Fruit fly (Drosophila melanogaster) whole organism, embryonic: ENCODE results near the gene Grip75.

Experiments used
- Aef1 ChIP-seq: fragments of 200-800 bp; sonication (Bioruptor generic); IDR thresholded peaks from 3 replicates; pipeline ENCODE4 v1.3.6; 2022; ENCODE audit warnings: missing biosample characterization, missing genetic modification characterization
- Asciz ChIP-seq: fragments of 200-800 bp; sonication (Bioruptor generic); optimal IDR thresholded peaks from 2 replicates; lab custom pipeline; 2017; ENCODE audit warnings: missing biosample characterization, mild to moderate bottlenecking, missing genetic modification characterization, missing genetic modification reagents
- B-H1 ChIP-seq: fragments of 200-800 bp; sonication (Bioruptor generic); IDR thresholded peaks from 3 replicates; pipeline ENCODE4 v1.3.6; 2022; ENCODE audit warnings: missing biosample characterization, missing genetic modification characterization
- CG10979 ChIP-seq: fragments of 200-800 bp; sonication (Bioruptor generic); optimal IDR thresholded peaks from 2 replicates; lab custom pipeline; 2018; ENCODE audit warnings: missing biosample characterization, mild to moderate bottlenecking, missing genetic modification characterization, moderate library complexity
- CG11456 ChIP-seq: fragments of 200-800 bp; sonication (Bioruptor generic); IDR thresholded peaks from 3 replicates; pipeline ENCODE4 v1.3.6; 2022; ENCODE audit warnings: missing biosample characterization, missing genetic modification characterization
- CG12071 ChIP-seq: fragments of 200-800 bp; sonication (Bioruptor generic); optimal IDR thresholded peaks from 3 replicates; lab custom pipeline; 2018; ENCODE audit warnings: missing biosample characterization, mild to moderate bottlenecking, missing genetic modification characterization
- CG12219 ChIP-seq: fragments of 200-800 bp; sonication (Bioruptor generic); optimal IDR thresholded peaks from 3 replicates; lab custom pipeline; 2018; ENCODE audit warnings: missing biosample characterization, mild to moderate bottlenecking, missing genetic modification characterization
- CG13296 ChIP-seq: fragments of 200-800 bp; sonication (Bioruptor generic); optimal IDR thresholded peaks from 3 replicates; lab custom pipeline; 2018; ENCODE audit warnings: missing biosample characterization, mild to moderate bottlenecking, missing genetic modification characterization
- CG14014 ChIP-seq: fragments of 200-800 bp; sonication (Bioruptor generic); IDR thresholded peaks from 2 replicates; pipeline ENCODE4 v1.3.6; 2022; ENCODE audit warnings: missing biosample characterization, missing genetic modification characterization
- CG15514 ChIP-seq: fragments of 200-800 bp; sonication (Bioruptor generic); optimal IDR thresholded peaks from 3 replicates; lab custom pipeline; 2017; ENCODE audit warnings: missing biosample characterization, missing genetic modification characterization, mild to moderate bottlenecking, moderate library complexity, missing genetic modification reagents
- CG1603 ChIP-seq: fragments of 200-800 bp; sonication (Bioruptor generic); optimal IDR thresholded peaks from 2 replicates; lab custom pipeline; 2019; ENCODE audit warnings: missing biosample characterization, mild to moderate bottlenecking, missing genetic modification characterization, moderate library complexity
- CG1647 ChIP-seq: fragments of 200-800 bp; sonication (Bioruptor generic); optimal IDR thresholded peaks from 3 replicates; lab custom pipeline; 2016; ENCODE audit warnings: missing biosample characterization, missing genetic modification characterization
- CG16813 ChIP-seq: fragments of 200-800 bp; sonication (Bioruptor generic); IDR thresholded peaks from 3 replicates; pipeline ENCODE4 v1.3.6; 2022; ENCODE audit warnings: missing biosample characterization, missing genetic modification characterization; ENCODE audit not compliant: partially characterized antibody
- CG32767 ChIP-seq: fragments of 200-800 bp; sonication (Bioruptor generic); IDR thresholded peaks from 2 replicates; pipeline ENCODE4 v1.3.6; 2022; ENCODE audit warnings: missing biosample characterization, missing genetic modification characterization
- CG3726 ChIP-seq: fragments of 200-800 bp; sonication (Bioruptor generic); IDR thresholded peaks from 3 replicates; pipeline ENCODE4, ENCODE4 v1.3.6; 2022; ENCODE audit warnings: missing biosample characterization, missing genetic modification characterization
- CG4360 ChIP-seq: fragments of 200-800 bp; sonication (Bioruptor generic); IDR thresholded peaks from 2 replicates; pipeline ENCODE4 v1.3.6; 2022; ENCODE audit warnings: missing biosample characterization, missing genetic modification characterization
- CG6765 ChIP-seq: fragments of 200-800 bp; sonication (Bioruptor generic); optimal IDR thresholded peaks from 3 replicates; lab custom pipeline; 2017; ENCODE audit warnings: missing biosample characterization, mild to moderate bottlenecking, missing genetic modification characterization
- CG6791 ChIP-seq: fragments of 200-800 bp; sonication (Bioruptor generic); IDR thresholded peaks from 3 replicates; pipeline ENCODE4 v1.3.6; 2022; ENCODE audit warnings: missing biosample characterization, missing genetic modification characterization; ENCODE audit not compliant: partially characterized antibody
- CHES-1-like ChIP-seq: fragments of 200-800 bp; sonication (Bioruptor generic); optimal IDR thresholded peaks from 2 replicates; lab custom pipeline; 2016; ENCODE audit warnings: missing biosample characterization, missing genetic modification characterization
- CTCF ChIP-seq: fragments of 200-800 bp; sonication (Bioruptor generic); optimal IDR thresholded peaks from 2 replicates; lab custom pipeline; 2017; ENCODE audit warnings: missing biosample characterization, mild to moderate bottlenecking, missing genetic modification characterization, moderate library complexity
- Deaf1 ChIP-seq: fragments of 200-800 bp; optimal IDR thresholded peaks from 3 replicates; lab custom pipeline; 2019; ENCODE audit warnings: missing biosample characterization, mild to moderate bottlenecking, missing genetic modification characterization, moderate library complexity
- E2f2 ChIP-seq: fragments of 200-800 bp; sonication (Bioruptor generic); IDR thresholded peaks from 2 replicates; pipeline ENCODE4 v1.3.6; 2022; ENCODE audit warnings: missing biosample characterization, missing genetic modification characterization
- H15 ChIP-seq: fragments of 200-800 bp; sonication (Bioruptor generic); IDR thresholded peaks from 3 replicates; pipeline ENCODE4 v1.3.6; 2022; ENCODE audit warnings: missing biosample characterization, missing genetic modification characterization
- H2.0 ChIP-seq: fragments of 200-800 bp; sonication (Bioruptor generic); IDR thresholded peaks from 2 replicates; pipeline ENCODE4 v1.3.6; 2022; ENCODE audit warnings: missing biosample characterization, missing genetic modification characterization
- HLH54F ChIP-seq: fragments of 200-800 bp; sonication (Bioruptor generic); optimal IDR thresholded peaks from 3 replicates; lab custom pipeline; 2016; ENCODE audit warnings: missing biosample characterization, missing genetic modification characterization
- Hr39 ChIP-seq: fragments of >200 bp; optimal IDR thresholded peaks from 2 replicates; lab custom pipeline; 2017
- MBD-R2 ChIP-seq: fragments of 200-800 bp; sonication (Bioruptor generic); IDR thresholded peaks from 2 replicates; pipeline ENCODE4 v1.3.6; 2022; ENCODE audit warnings: missing biosample characterization, missing genetic modification characterization
- NfI ChIP-seq: fragments of 200-800 bp; sonication (Bioruptor generic); optimal IDR thresholded peaks from 3 replicates; lab custom pipeline; 2018; ENCODE audit warnings: missing biosample characterization, mild to moderate bottlenecking, missing genetic modification characterization, moderate library complexity
- Oli ChIP-seq: fragments of 200-800 bp; sonication (Bioruptor generic); optimal IDR thresholded peaks from 2 replicates; lab custom pipeline; 2018; ENCODE audit warnings: missing biosample characterization, mild to moderate bottlenecking, missing genetic modification characterization, moderate library complexity
- Sry-β ChIP-seq: fragments of 200-800 bp; sonication (Bioruptor generic); optimal IDR thresholded peaks from 2 replicates; lab custom pipeline; 2018; ENCODE audit warnings: missing biosample characterization, mild to moderate bottlenecking, missing genetic modification characterization, moderate library complexity
- Xrp1 ChIP-seq: fragments of 200-800 bp; sonication (Bioruptor generic); IDR thresholded peaks from 2 replicates; pipeline ENCODE4 v1.3.6; 2022; ENCODE audit warnings: missing biosample characterization, missing genetic modification characterization
- ab ChIP-seq: fragments of 200-800 bp; sonication (Bioruptor generic); optimal IDR thresholded peaks from 2 replicates; lab custom pipeline; 2016; ENCODE audit warnings: missing biosample characterization, missing genetic modification characterization
- ase ChIP-seq: fragments of 200-800 bp; sonication (Bioruptor generic); IDR thresholded peaks from 3 replicates; pipeline ENCODE4 v1.3.6; 2022; ENCODE audit warnings: missing biosample characterization, missing genetic modification characterization
- bab2 ChIP-seq: fragments of 200-800 bp; sonication (Bioruptor generic); optimal IDR thresholded peaks from 2 replicates; lab custom pipeline; 2016; ENCODE audit warnings: missing biosample characterization, missing genetic modification characterization
- bcd ChIP-seq: fragments of 200-800 bp; sonication (Bioruptor generic); optimal IDR thresholded peaks from 2 replicates; lab custom pipeline; 2017; ENCODE audit warnings: missing biosample characterization, mild to moderate bottlenecking, missing genetic modification characterization
- chif ChIP-seq, 2 experiments: fragments of 200-800 bp; sonication (Bioruptor generic); optimal IDR thresholded peaks; 3 replicates each; lab custom pipeline; 2016; ENCODE audit warnings: missing biosample characterization in 2 of 2, missing genetic modification characterization in 2 of 2
- crc ChIP-seq: fragments of 200-800 bp; sonication (Bioruptor generic); optimal IDR thresholded peaks from 2 replicates; lab custom pipeline; 2016; ENCODE audit warnings: missing biosample characterization, missing genetic modification characterization
- dm ChIP-seq: fragments of 200-800 bp; sonication (Bioruptor generic); optimal IDR thresholded peaks from 3 replicates; lab custom pipeline; 2016; ENCODE audit warnings: missing biosample characterization, missing genetic modification characterization
- dpn ChIP-seq, 2 experiments: fragments of 200-800 bp; sonication (Bioruptor generic); optimal IDR thresholded peaks; 3 replicates each; lab custom pipeline; 2016; ENCODE audit warnings: missing biosample characterization in 2 of 2, missing genetic modification characterization in 2 of 2
- ewg ChIP-seq: fragments of 200-800 bp; sonication (Bioruptor generic); optimal IDR thresholded peaks from 3 replicates; lab custom pipeline; 2017; ENCODE audit warnings: mild to moderate bottlenecking, missing biosample characterization, missing genetic modification reagents, missing genetic modification characterization
- gsb ChIP-seq: fragments of 200-800 bp; sonication (Bioruptor generic); IDR thresholded peaks from 2 replicates; pipeline ENCODE4 v1.3.6; 2022; ENCODE audit warnings: missing biosample characterization, missing genetic modification characterization
- lilli ChIP-seq: fragments of 200-800 bp; sonication (Bioruptor generic); optimal IDR thresholded peaks from 3 replicates; lab custom pipeline; 2016; ENCODE audit warnings: missing biosample characterization, missing genetic modification characterization
- nom ChIP-seq: fragments of 200-800 bp; sonication (Bioruptor generic); optimal IDR thresholded peaks from 2 replicates; lab custom pipeline; 2017; ENCODE audit warnings: missing biosample characterization, missing genetic modification characterization, mild to moderate bottlenecking, moderate library complexity, missing genetic modification reagents
- phol ChIP-seq: fragments of 200-800 bp; sonication (Bioruptor generic); optimal IDR thresholded peaks from 3 replicates; lab custom pipeline; 2018; ENCODE audit warnings: missing biosample characterization, mild to moderate bottlenecking, missing genetic modification characterization, moderate library complexity
- repo ChIP-seq: fragments of 200-800 bp; sonication (Bioruptor generic); optimal IDR thresholded peaks from 2 replicates; lab custom pipeline; 2016; ENCODE audit warnings: missing biosample characterization, missing genetic modification characterization
- rib ChIP-seq: fragments of 200-800 bp; sonication (Bioruptor generic); IDR thresholded peaks from 2 replicates; pipeline ENCODE4 v1.3.6; 2022; ENCODE audit warnings: missing biosample characterization, missing genetic modification characterization
- tio ChIP-seq: fragments of 200-800 bp; sonication (Bioruptor generic); optimal IDR thresholded peaks from 2 replicates; lab custom pipeline; 2017; ENCODE audit warnings: missing biosample characterization, missing genetic modification characterization, inconsistent platforms
- tll ChIP-seq, 2 experiments: fragments of 200-800 bp in 1 of 2; fragments of >200 bp in 1 of 2; sonication (Bioruptor generic) in 1 of 2; optimal IDR thresholded peaks; 2 replicates each; lab custom pipeline; 2017 to 2019; ENCODE audit warnings: missing biosample characterization in 2 of 2, missing genetic modification characterization in 2 of 2, mild to moderate bottlenecking in 1 of 2, moderate library complexity in 1 of 2
- vfl ChIP-seq: fragments of 200-800 bp; sonication (Bioruptor generic); optimal IDR thresholded peaks from 2 replicates; lab custom pipeline; 2016; ENCODE audit warnings: missing biosample characterization, missing genetic modification characterization
- zen ChIP-seq: fragments of 200-800 bp; sonication (Bioruptor generic); optimal IDR thresholded peaks from 3 replicates; lab custom pipeline; 2018; ENCODE audit warnings: missing biosample characterization, mild to moderate bottlenecking, missing genetic modification characterization, moderate library complexity

Gene Grip75

DNA sequence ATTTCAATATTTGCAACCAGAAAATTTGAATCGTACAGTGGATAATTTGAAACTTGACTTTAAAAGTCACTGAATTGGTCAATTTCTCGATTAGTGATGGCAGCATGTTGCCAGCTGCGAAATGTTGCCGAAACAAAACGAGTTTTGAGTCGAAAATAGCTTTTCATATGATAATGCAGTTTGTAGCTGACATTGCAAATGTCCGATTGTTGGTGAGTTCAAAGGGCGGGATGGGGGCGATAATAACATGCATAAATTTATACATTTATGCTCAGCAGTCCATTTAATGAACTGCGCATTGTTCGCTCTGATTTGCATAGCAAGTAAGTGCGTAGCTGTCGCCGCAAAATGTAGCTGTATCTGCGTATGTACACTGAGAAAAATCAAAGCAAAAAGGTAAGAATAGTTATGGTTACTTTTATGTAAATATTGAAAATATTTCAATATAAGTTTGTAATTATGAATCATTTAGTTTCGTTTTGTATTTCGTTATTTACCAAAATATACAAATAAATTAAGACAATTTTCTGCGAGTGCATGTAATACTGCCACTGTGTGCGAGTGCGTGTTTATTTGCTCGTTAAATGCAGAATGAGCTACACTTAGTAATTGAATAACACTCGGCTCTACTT lies 44.0 kb downstream of the Grip75 start, which contains the start of gene Lip4 (continued):
- TF ChIP-seq HLH54F (peak; percentile 41), CG3726 (GFP tag; lab: Robert Waterston, UW) (peak; percentile 66; the same call in 1 of the 3 replicates), CG32767 (GFP tag; lab: Robert Waterston, UW) (peak; percentile 82), Hr39 (lab: Kevin White, UChicago) (no peak), Oli (tag; lab: Kevin White, UChicago) (peak; percentile 76), ab (GFP tag; lab: Kevin White, UChicago) (no peak), bab2 (GFP tag; lab: Kevin White, UChicago) (peak; percentile 31), CG6791 (GFP tag; lab: Robert Waterston, UW) (no peak), CG15514 (GFP tag; lab: Kevin White, UChicago) (peak; percentile 61), vfl (GFP tag; lab: Kevin White, UChicago) (peak; percentile 30), bcd (peak; percentile 72), CG6765 (GFP tag; lab: Kevin White, UChicago) (peak; percentile 72), tll (GFP tag; optimal IDR thresholded peaks at IDR 0.05; lab: Kevin White, UChicago) (no peak), nom (peak; percentile 42), dm (no peak), MBD-R2 (GFP tag; lab: Robert Waterston, UW) (peak; percentile 45; the same call in 1 of the 2 replicates), Deaf1 (tag; lab: Kevin White, UChicago) (peak; percentile 53), ewg (GFP tag; lab: Kevin White, UChicago) (peak; percentile 48), E2f2 (GFP tag; lab: Robert Waterston, UW) (peak; percentile 55; the same call in 1 of the 2 replicates), CG12071 (peak; percentile 64), CG1647 (GFP tag; lab: Kevin White, UChicago) (peak; percentile 41), phol (tag; lab: Kevin White, UChicago) (peak; percentile 82), H15 (peak; percentile 81), crc (GFP tag; lab: Kevin White, UChicago) (no peak), Asciz (GFP tag; lab: Kevin White, UChicago) (peak; percentile 67), dpn (GFP tag; optimal IDR thresholded peaks at IDR 0.05; lab: Kevin White, UChicago) (peak; percentile 66 to 70), Aef1 (GFP tag; lab: Robert Waterston, UW) (peak; percentile 51), CG13296 (GFP tag; lab: Kevin White, UChicago) (peak; percentile 80), CG12219 (GFP tag; lab: Kevin White, UChicago) (peak; percentile 62), ase (peak; percentile 78), CG4360 (GFP tag; lab: Robert Waterston, UW) (peak; percentile 41; the same call in 1 of the 2 replicates), rib (GFP tag; lab: Robert Waterston, UW) (no peak), CG11456 (GFP tag; lab: Robert Waterston, UW) (no peak; the same call in 2 of the 3 replicates), Sry-β (GFP tag; lab: Kevin White, UChicago) (no peak), repo (GFP tag; lab: Kevin White, UChicago) (peak; percentile 28), chif (GFP tag; optimal IDR thresholded peaks at IDR 0.05; lab: Kevin White, UChicago) (peak; percentile 53 to 56), CG10979 (tag; lab: Kevin White, UChicago) (peak; percentile 74), CTCF (GFP tag; lab: Kevin White, UChicago) (peak; percentile 4), CG1603 (peak; percentile 82), tio (GFP tag; lab: Kevin White, UChicago) (peak; percentile 71), CHES-1-like (GFP tag; lab: Kevin White, UChicago) (peak; percentile 43), zen (peak; percentile 84), B-H1 (GFP tag; lab: Robert Waterston, UW) (peak; percentile 64), CG14014 (GFP tag; lab: Robert Waterston, UW) (peak; percentile 82), lilli (GFP tag; lab: Kevin White, UChicago) (peak; percentile 74), gsb (GFP tag; lab: Robert Waterston, UW) (peak; percentile 77), CG16813 (GFP tag; lab: Robert Waterston, UW) (no peak), Xrp1 (peak; percentile 84), H2.0 (GFP tag; lab: Robert Waterston, UW) (peak; percentile 78), NfI (GFP tag; lab: Kevin White, UChicago) (peak; percentile 59)
